Fruit fly (Drosophila melanogaster): Measurements from ENCODE around the gene CG17819.

The CG17819 gene

DNA sequence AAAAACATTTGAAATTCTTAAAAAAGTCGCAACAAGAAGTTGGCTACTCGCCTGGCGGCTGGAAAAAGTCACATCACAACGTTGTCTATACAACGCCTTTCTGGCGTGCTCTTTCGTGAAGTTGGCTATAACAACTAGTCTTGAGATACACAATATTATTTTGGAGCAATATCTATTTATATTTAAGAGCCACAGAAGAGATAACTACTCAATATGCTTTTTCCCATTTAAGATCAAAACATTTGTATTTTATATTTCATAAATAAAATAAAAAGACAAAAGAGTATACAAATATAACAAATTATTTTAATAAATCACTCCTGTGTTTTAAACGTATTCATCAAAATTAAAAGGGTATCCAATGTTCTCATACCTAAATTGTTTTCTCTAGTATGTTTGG lies 21.5 kb upstream of the CG17819 start:
- TF ChIP-seq ttk (optimal IDR thresholded peaks at IDR 0.05) = no peak
- no peak for TF ChIP-seq Sin3A (optimal IDR thresholded peaks at IDR 0.05)
- TF ChIP-seq insv (optimal IDR thresholded peaks at IDR 0.05) = no peak
- no peak for TF ChIP-seq psq (optimal IDR thresholded peaks at IDR 0.05)
- TF ChIP-seq Myc (optimal IDR thresholded peaks at IDR 0.05) = no peak
- TF ChIP-seq h (optimal IDR thresholded peaks at IDR 0.05) = no peak

DNA sequence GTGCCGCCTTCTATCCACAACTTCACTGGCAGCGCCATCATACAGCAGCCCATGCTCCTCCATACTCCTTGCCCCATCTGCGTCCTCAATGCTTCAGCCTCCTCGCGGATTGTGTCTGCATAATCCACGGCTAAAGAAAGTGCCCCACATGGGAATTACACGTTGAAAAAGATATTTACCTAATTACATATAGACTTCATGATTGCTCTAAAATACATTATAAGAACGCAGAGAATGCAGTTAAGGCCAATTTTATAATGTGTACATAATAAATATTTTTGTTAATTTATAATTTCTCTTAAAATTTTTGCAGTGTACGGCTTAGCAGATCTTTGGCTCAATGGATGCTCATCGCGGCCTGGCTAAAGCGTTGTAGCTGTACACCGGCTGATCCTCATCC lies 20.3 kb upstream of the CG17819 start:
- no peak for TF ChIP-seq Sin3A (optimal IDR thresholded peaks at IDR 0.05)

DNA sequence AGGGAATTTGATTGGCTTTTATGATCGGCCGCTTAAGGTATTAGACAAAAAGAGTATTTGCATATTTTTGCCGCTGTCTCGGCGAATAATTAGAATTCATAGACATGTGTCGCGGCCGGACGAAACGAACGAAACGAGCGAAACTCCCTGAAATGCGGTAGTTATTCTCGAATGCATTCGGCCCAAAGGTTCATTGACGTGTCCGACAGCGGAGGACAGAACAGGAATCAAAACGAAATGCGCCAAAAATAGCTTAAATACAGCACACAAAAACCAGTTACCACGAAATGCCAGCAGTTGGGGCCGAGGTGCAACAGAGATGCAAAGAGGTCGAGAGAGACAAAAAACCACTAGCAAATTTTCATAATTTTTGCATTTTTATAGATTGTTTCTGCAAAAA lies 19.0 kb upstream of the CG17819 start:
- no peak for TF ChIP-seq h (optimal IDR thresholded peaks at IDR 0.05)
- TF ChIP-seq ttk (optimal IDR thresholded peaks at IDR 0.05) = no peak
- no peak for TF ChIP-seq Myc (optimal IDR thresholded peaks at IDR 0.05)
- TF ChIP-seq Sin3A (optimal IDR thresholded peaks at IDR 0.05) = no peak
- no peak for TF ChIP-seq insv (optimal IDR thresholded peaks at IDR 0.05)
- TF ChIP-seq psq (optimal IDR thresholded peaks at IDR 0.05) = no peak

DNA sequence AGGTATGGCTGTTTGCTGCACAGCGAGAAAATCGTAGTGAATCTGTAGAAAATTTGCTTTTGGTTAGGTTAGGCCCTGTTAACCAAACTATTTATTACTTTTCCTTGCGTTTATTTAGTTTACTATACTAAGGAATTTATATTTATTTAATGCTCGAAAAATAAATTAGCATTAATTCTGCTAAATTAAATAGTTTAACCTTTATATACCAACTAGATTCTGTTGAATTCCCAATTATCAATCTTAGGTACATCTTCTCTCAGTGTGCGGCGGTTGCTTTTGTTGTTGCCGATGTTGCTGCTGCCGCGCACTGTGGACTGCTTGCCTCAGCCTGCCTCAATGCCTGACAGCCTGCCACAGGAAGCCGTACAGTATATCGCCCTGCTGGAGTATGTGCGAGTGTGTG lies 13.8 kb upstream of the CG17819 start:
- TF ChIP-seq Myc (optimal IDR thresholded peaks at IDR 0.05) = no peak

DNA sequence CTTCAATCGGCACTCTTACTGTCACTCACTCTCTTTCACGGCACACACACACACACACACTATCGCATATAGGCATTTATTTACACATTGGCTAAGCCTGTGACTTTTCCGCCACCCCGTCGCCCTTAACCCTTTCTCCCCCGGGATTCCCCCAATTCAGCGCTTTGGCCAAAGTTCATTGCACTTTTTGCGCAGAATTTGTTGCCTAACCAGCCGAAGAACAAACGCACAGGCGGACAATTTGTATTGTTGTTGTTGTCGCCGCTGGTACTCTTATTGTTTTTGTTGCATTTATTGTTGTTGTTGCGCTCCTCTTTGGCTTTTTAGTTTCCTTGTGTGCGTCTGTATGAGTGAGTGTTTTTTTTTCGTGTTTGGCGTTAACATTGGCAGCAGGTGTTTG lies 13.4 kb upstream of the CG17819 start:
- TF ChIP-seq psq (optimal IDR thresholded peaks at IDR 0.05) = no peak
- TF ChIP-seq insv (optimal IDR thresholded peaks at IDR 0.05) = no peak
- TF ChIP-seq h (optimal IDR thresholded peaks at IDR 0.05) = no peak
- no peak for TF ChIP-seq ttk (optimal IDR thresholded peaks at IDR 0.05)
- no peak for TF ChIP-seq Myc (optimal IDR thresholded peaks at IDR 0.05)
- TF ChIP-seq Sin3A (optimal IDR thresholded peaks at IDR 0.05) = no peak

DNA sequence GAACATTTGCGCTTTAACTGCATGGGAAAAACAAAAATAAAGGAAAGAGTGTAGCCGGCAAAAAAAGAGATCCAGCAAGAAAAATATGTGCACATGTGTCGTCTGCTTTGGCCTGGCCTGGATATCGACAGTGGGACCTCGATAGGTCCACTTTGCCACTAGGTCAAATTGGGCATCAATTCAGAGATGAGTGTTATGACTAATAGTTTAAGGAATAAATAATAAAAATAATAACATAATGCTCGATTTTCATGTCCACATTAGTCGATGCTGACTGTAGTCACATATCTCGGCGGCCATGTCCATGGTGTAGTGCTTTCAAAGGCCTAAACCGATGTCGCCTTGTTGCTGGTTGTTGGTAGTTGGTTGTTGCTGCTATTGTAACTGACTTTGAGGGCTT lies 12.2 kb upstream of the CG17819 start:
- TF ChIP-seq psq (optimal IDR thresholded peaks at IDR 0.05) = no peak
- no peak for TF ChIP-seq h (optimal IDR thresholded peaks at IDR 0.05)
- no peak for TF ChIP-seq Sin3A (optimal IDR thresholded peaks at IDR 0.05)
- TF ChIP-seq ttk (optimal IDR thresholded peaks at IDR 0.05) = no peak
- no peak for TF ChIP-seq insv (optimal IDR thresholded peaks at IDR 0.05)

DNA sequence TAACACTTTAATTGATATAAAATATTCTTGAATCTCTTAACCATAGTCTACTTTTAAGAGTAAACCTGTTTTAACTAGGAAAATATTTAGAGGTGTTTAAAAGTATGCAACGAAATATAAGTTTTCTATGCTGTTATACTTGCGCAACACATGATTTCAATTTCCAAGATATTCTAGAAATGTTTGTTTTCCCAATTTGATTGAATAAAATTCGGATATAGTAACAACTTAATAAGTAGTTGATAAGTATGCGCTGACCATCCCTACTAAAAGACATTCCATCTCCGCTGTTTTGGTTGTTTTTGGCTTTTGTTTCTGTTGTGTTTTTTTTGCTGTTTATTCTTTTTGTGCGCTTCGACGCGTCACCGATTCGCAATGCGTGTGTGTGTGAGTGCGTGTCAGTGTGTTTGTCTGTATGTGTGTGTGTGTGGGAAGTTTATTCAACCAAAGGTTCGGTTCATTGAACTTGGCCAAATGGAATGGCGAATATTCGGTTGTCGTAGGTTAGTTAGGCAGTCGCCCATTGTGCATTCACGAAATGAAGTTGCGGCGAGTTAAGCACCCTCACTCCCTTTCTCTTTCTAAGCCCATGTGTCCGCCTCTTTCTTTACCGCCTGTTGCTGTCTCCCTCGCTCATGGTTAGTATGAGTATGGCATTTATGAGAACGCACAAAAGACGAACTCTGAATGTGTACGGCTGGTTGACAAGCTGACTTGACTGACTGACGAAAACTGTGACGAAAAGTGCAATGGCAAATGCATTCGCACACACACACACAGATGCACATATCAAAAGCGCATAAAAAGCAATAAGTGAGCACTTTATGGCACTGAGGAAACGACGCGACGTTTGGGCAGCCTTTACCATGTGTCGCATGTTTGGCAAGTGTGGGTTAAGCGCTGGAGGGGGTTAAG lies 10.9 kb upstream of the CG17819 start:
- TF ChIP-seq ttk (optimal IDR thresholded peaks at IDR 0.05) (no peak), psq (optimal IDR thresholded peaks at IDR 0.05) (no peak), Myc (optimal IDR thresholded peaks at IDR 0.05) (no peak), h (optimal IDR thresholded peaks at IDR 0.05) (no peak), Sin3A (optimal IDR thresholded peaks at IDR 0.05) (no peak), insv (optimal IDR thresholded peaks at IDR 0.05) (no peak)

DNA sequence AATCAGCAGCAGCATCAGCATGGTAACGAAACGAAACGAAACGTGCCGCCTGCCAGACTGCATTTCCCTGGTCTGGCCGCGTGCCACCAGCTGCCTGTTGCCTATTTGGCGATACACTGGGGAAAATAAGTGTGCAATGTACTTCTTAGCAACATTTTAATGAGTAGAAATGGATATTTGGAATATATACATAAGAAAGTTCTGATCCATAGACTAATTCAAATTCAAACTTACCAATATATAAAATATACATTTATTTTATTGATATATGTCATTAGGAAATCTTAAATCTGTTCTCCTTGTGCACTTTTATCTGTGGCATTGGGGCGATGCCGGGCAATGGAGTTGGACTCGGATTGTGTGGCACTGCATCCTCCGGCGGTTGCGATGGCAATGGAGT lies 8.6 kb upstream of the CG17819 start:
- TF ChIP-seq Sin3A (optimal IDR thresholded peaks at IDR 0.05) (no peak), ttk (optimal IDR thresholded peaks at IDR 0.05) (no peak), h (optimal IDR thresholded peaks at IDR 0.05) (no peak), insv (optimal IDR thresholded peaks at IDR 0.05) (no peak), Myc (optimal IDR thresholded peaks at IDR 0.05) (no peak), psq (optimal IDR thresholded peaks at IDR 0.05) (no peak)

DNA sequence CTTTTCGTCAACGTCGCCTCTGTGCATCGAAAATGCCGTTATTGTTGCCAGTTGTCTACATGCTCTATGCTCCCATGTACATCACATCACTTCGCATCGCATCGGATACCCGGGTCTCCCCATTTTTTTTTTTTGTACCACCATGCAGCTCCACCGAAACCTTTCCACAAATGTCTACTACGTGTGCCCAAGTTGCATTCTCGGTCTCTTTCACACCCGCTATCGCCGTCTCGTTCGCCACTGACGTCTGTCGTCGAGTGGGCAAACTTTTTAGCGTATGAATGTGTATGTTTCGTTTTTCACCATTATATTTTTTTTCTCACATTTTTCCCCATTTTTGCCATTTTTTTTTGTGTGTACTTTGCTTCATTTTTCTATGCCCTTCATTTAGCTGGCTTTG lies 7.1 kb upstream of the CG17819 start:
- TF ChIP-seq Myc (optimal IDR thresholded peaks at IDR 0.05) (no peak), insv (optimal IDR thresholded peaks at IDR 0.05) (no peak), psq (optimal IDR thresholded peaks at IDR 0.05) (no peak), ttk (optimal IDR thresholded peaks at IDR 0.05) (no peak), Sin3A (optimal IDR thresholded peaks at IDR 0.05) (no peak), h (optimal IDR thresholded peaks at IDR 0.05) (no peak)

DNA sequence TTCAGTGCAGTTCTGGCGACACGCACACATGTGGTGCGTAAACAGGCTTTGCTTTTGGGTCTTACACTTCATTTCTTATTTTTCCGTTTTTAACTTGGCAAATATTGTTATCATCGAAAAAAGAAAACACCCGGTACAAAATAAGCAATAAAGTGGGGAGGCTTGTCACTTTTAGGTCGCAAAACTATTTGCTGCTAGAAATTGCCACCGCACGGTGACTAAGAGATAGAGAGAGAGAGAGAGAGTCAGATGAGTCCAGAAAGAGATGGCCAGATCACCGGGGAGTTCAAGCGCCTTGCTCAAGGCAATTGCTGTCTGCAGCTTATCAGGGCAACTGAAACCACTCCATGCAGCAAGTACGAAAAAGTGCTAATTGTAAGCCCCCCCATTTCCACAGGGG lies 5.4 kb upstream of the CG17819 start:
- TF ChIP-seq insv (optimal IDR thresholded peaks at IDR 0.05) = no peak
- TF ChIP-seq Myc (optimal IDR thresholded peaks at IDR 0.05) = no peak
- no peak for TF ChIP-seq h (optimal IDR thresholded peaks at IDR 0.05)
- TF ChIP-seq ttk (optimal IDR thresholded peaks at IDR 0.05) = no peak
- no peak for TF ChIP-seq Sin3A (optimal IDR thresholded peaks at IDR 0.05)
- no peak for TF ChIP-seq psq (optimal IDR thresholded peaks at IDR 0.05)

DNA sequence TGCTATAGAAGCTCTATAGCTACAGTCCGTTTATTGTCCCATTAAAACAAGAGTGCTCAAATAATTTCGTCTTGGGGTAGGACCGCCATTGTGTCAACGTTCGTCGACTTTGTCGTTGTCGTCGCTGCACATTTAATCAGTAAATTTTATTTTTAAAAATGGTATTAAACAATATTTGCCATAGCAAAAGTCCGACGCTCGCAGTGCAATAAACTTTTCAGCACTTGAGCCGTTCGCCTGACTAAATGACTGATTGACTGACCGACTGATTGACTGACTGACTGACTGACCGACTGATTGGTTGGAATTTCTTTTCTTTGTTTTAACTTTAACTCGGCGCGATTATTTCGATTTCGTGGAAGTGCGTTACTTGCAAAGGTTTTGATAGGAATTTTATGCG lies 4.6 kb upstream of the CG17819 start:
- TF ChIP-seq Myc (optimal IDR thresholded peaks at IDR 0.05) (no peak), insv (optimal IDR thresholded peaks at IDR 0.05) (no peak), Sin3A (optimal IDR thresholded peaks at IDR 0.05) (no peak), psq (optimal IDR thresholded peaks at IDR 0.05) (no peak), ttk (optimal IDR thresholded peaks at IDR 0.05) (no peak), h (optimal IDR thresholded peaks at IDR 0.05) (no peak)

DNA sequence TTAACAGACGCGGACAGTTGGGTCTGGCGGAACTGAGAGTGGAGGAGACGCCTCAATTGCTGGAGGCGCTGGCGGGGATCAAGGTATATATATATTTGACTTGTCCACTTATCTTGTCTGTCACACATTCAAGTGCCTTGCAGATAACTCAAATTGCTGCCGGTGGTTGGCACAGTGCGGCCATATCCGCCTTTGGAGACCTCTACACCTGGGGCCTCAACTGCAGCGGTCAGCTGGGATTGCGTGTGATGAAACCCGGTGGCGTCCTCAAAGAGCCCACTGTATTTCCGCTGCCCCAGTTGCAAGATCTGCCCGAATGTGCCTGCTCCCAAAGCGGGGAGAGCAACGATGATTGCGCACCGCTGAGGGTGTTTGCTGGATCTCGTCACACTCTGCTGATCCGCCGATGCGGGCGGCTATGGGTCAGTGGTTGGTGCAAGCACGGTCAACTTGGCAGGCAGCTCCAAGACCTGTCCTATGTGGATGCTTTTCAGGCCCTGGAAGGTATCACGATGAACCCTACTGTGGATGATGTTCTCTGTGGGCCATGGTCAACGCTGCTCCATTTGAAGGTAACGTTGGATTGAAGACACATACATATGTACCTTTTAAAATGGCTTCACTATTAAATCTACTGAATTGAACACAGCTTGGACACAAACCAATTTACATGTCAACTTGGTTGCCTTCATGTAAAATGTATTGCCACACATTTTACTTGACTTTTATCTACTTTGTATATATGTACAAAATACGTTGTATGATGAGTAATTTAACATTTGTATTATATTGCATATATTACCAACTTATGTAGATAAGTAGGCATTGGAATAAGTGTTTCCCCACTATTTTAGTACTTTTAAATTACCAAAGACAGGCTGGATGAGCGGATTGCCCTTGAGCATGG lies 3.6 kb upstream of the CG17819 start, which contains the start of gene CG43844:
TSS of gene CG43844 (plus strand) at position 844 of the 907 bp plus-strand sequence.
- TF ChIP-seq Sin3A (optimal IDR thresholded peaks at IDR 0.05) (no peak), h (optimal IDR thresholded peaks at IDR 0.05) (no peak), ttk (optimal IDR thresholded peaks at IDR 0.05) (no peak), insv (optimal IDR thresholded peaks at IDR 0.05) (no peak), Myc (optimal IDR thresholded peaks at IDR 0.05) (no peak), psq (optimal IDR thresholded peaks at IDR 0.05) (no peak)
